Worm (Caenorhabditis elegans) whole organism, dauer: Measurements from ENCODE around the gene otub-4.

ENCODE experiments used
- unc-62 ChIP-seq: sonication (generic microtip); optimal IDR thresholded peaks from 2 replicates; lab custom pipeline; 2017; ENCODE audit warnings: missing biosample characterization, missing genetic modification reagents, missing genetic modification characterization

Gene otub-4

ce11 chrIV:3383203-3383602 is 5.3 kb upstream of the otub-4 start:
- no peak for TF ChIP-seq unc-62 (GFP tag; lab: Kevin White, UChicago)

- TF ChIP-seq unc-62 (GFP tag; lab: Kevin White, UChicago), result no peak
Observed at ce11 chrIV:3382338-3382907, 4.5 kb upstream of the otub-4 start, which contains the start of gene B0546.3. Gene B0546.3 (minus strand): TSS chrIV:3382841.

- no peak for TF ChIP-seq unc-62 (GFP tag; lab: Kevin White, UChicago)
Observed at ce11 chrIV:3373370-3373769, 4.6 kb downstream of the otub-4 start.

- no peak for TF ChIP-seq unc-62 (GFP tag; lab: Kevin White, UChicago)
Observed at ce11 chrIV:3368638-3369247, 9.2 kb downstream of the otub-4 start, which contains the start of gene vha-19. Gene vha-19 (plus strand): TSS chrIV:3369197.

ce11 chrIV:3363784-3364183 is 14.1 kb downstream of the otub-4 start:
- no peak for TF ChIP-seq unc-62 (GFP tag; lab: Kevin White, UChicago)

- TF ChIP-seq unc-62 (GFP tag; lab: Kevin White, UChicago), result no peak
Observed at ce11 chrIV:3363221-3363620, 14.7 kb downstream of the otub-4 start, which contains the start of gene Y55H10A.2. Gene Y55H10A.2 (plus strand): TSS chrIV:3363521.

ce11 chrIV:3354757-3355156 is 23.2 kb downstream of the otub-4 start, which contains the start of gene F42A6.1:
Gene F42A6.1 (plus strand): TSS chrIV:3355057.
- TF ChIP-seq unc-62 (GFP tag; lab: Kevin White, UChicago), result no peak

- no peak for TF ChIP-seq unc-62 (GFP tag; lab: Kevin White, UChicago)
Observed at ce11 chrIV:3352019-3352418, 25.9 kb downstream of the otub-4 start.

- no peak for TF ChIP-seq unc-62 (GFP tag; lab: Kevin White, UChicago)
Observed at ce11 chrIV:3349977-3350580, 27.9 kb downstream of the otub-4 start, which contains the start of gene elks-1. Gene elks-1 (minus strand): TSS chrIV:3350027.

- TF ChIP-seq unc-62 (GFP tag; lab: Kevin White, UChicago), result no peak
Observed at ce11 chrIV:3348334-3348733, 29.6 kb downstream of the otub-4 start.

- no peak for TF ChIP-seq unc-62 (GFP tag; lab: Kevin White, UChicago)
Observed at ce11 chrIV:3345484-3345883, 32.4 kb downstream of the otub-4 start.

- no peak for TF ChIP-seq unc-62 (GFP tag; lab: Kevin White, UChicago)
Observed at ce11 chrIV:3341170-3341569, 36.8 kb downstream of the otub-4 start, which contains the start of gene F42A6.2. Gene F42A6.2 (plus strand): TSS chrIV:3341470.

- TF ChIP-seq unc-62 (GFP tag; lab: Kevin White, UChicago), result no peak
Observed at ce11 chrIV:3338676-3339075, 39.3 kb downstream of the otub-4 start, which contains the start of gene hrpa-1. Gene hrpa-1 (minus strand): TSS chrIV:3338867.

- no peak for TF ChIP-seq unc-62 (GFP tag; lab: Kevin White, UChicago)
Observed at ce11 chrIV:3338176-3338575, 39.8 kb downstream of the otub-4 start.

- no peak for TF ChIP-seq unc-62 (GFP tag; lab: Kevin White, UChicago)
Observed at ce11 chrIV:3337275-3337674, 40.7 kb downstream of the otub-4 start.

ce11 chrIV:3336585-3336984 is 41.3 kb downstream of the otub-4 start, which contains the start of gene F42A6.6:
Gene F42A6.6 (minus strand): TSS chrIV:3336873.
- no peak for TF ChIP-seq unc-62 (GFP tag; lab: Kevin White, UChicago)
